Fruit fly (Drosophila melanogaster): Measurements from ENCODE around the gene CG32219.

The CG32219 gene

DNA sequence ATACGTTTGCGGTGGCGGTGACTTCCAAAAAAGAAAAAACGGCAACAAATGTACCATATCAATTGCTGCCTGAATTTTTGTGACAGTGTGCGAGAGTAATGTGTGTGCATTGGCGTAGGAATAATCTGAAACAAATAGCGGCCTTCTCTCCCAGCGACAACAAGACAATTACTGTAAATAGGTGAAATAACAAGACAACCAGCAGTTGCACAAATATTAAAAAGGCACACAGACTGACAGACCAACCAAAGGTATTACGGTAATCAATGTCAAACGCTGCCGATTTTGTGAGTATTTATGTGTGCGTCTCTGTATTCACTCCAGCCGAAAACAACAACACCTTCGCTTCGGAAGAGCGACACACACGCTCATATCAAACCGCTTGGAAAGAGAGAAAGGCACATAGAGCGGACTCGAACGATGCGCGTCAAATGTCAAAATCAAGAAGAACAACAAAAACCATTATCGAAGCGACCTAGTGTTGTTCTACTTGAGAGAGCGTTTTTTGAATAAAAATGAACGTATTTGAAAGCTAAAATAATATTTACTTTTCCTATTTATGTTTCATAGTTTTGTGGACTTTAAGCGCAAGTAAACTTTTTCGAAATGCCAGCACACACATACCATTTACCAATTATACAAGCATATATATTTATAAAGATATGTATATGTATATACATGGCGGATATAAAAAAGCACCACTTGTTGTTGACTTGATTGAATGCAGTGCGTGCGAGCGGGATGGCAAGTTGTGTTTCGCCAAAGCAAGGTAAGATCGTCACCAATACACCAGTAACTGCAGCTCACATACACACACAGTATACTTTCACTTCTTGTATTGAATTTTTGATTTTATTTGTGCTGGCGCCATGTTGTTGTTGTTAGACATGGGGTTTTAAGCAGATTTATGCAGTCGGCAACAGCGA is 43.9 kb downstream of the CG32219 start (continued):
- TF ChIP-seq CG8359 (GFP tag; optimal IDR thresholded peaks at IDR 0.05; ENCODE audit: borderline replicate concordance) (peak; percentile 40), ap (GFP tag; IDR thresholded peaks at IDR 0.05) (peak; percentile 27; the same call in 1 of the 2 replicates), Dip2 (GFP tag; IDR thresholded peaks at IDR 0.05) (no peak), jigr1 (GFP tag; IDR thresholded peaks at IDR 0.05) (no peak), Oli (tag; optimal IDR thresholded peaks at IDR 0.05) (peak; percentile 18), CG10979 (tag; optimal IDR thresholded peaks at IDR 0.05) (peak; percentile 22), CG12769 (tag; optimal IDR thresholded peaks at IDR 0.05) (peak; percentile 69), CG15269 (tag; optimal IDR thresholded peaks at IDR 0.05) (peak; percentile 52), CG13775 (GFP tag; optimal IDR thresholded peaks at IDR 0.05) (peak; percentile 37), CG12942 (GFP tag; optimal IDR thresholded peaks at IDR 0.05) (no peak), Hand (GFP tag; optimal IDR thresholded peaks at IDR 0.05) (no peak), dmrt11E (tag; optimal IDR thresholded peaks at IDR 0.05) (peak; percentile 52), ab (GFP tag; optimal IDR thresholded peaks at IDR 0.05) (no peak), CG2678 (tag; optimal IDR thresholded peaks at IDR 0.05) (peak; percentile 66), run (tag; optimal IDR thresholded peaks at IDR 0.05) (no peak), CG3995 (GFP tag; optimal IDR thresholded peaks at IDR 0.05) (no peak), CG7928 (GFP tag; optimal IDR thresholded peaks at IDR 0.05) (no peak), Sox102F (GFP tag; optimal IDR thresholded peaks at IDR 0.05) (peak; percentile 44), CG2712 (tag; optimal IDR thresholded peaks at IDR 0.05) (peak; percentile 41), shn (GFP tag; optimal IDR thresholded peaks at IDR 0.05) (peak; percentile 51), Ets97D (GFP tag; optimal IDR thresholded peaks at IDR 0.05) (no peak), mld (GFP tag; IDR thresholded peaks at IDR 0.05; ENCODE audit: partially characterized antibody) (no peak), CG13894 (tag; optimal IDR thresholded peaks at IDR 0.05) (peak; percentile 10), sug (tag; optimal IDR thresholded peaks at IDR 0.05) (peak; percentile 73), unc-4 (GFP tag; IDR thresholded peaks at IDR 0.05; ENCODE audit: partially characterized antibody) (no peak), ara (GFP tag; IDR thresholded peaks at IDR 0.05) (peak; percentile 48), CG11504 (tag; optimal IDR thresholded peaks at IDR 0.05) (peak; percentile 47), ken (GFP tag; IDR thresholded peaks at IDR 0.05) (peak; percentile 68; the same call in 2 of the 3 replicates), CG30403 (GFP tag; optimal IDR thresholded peaks at IDR 0.05) (peak; percentile 11), B-H2 (GFP tag; optimal IDR thresholded peaks at IDR 0.05) (no peak), CG13123 (GFP tag; optimal IDR thresholded peaks at IDR 0.05) (peak; percentile 76), CG14050 (GFP tag; IDR thresholded peaks at IDR 0.05) (0 out of 3 replicates have a peak, but pooled peaks have one; percentile 14), dpn (GFP tag; optimal IDR thresholded peaks at IDR 0.05) (peak; percentile 34 to 68), CG15073 (GFP tag; optimal IDR thresholded peaks at IDR 0.05) (no peak), sna (GFP tag; IDR thresholded peaks at IDR 0.05; ENCODE audit: partially characterized antibody) (no peak), CG2889 (GFP tag; IDR thresholded peaks at IDR 0.05) (no peak), CG1529 (GFP tag; optimal IDR thresholded peaks at IDR 0.05) (peak; percentile 78), tap (tag; optimal IDR thresholded peaks at IDR 0.05) (no peak), Lpt (GFP tag; optimal IDR thresholded peaks at IDR 0.05) (no peak), btn (GFP tag; optimal IDR thresholded peaks at IDR 0.05) (peak; percentile 72), CG7786 (GFP tag; optimal IDR thresholded peaks at IDR 0.05) (peak; percentile 12), Gug (GFP tag; IDR thresholded peaks at IDR 0.05) (no peak), CG1602 (GFP tag; optimal IDR thresholded peaks at IDR 0.05) (no peak), Trl (optimal IDR thresholded peaks at IDR 0.05) (peak; percentile 66 to 86), Trl (GFP tag; optimal IDR thresholded peaks at IDR 0.05) (peak; percentile 77), ranshi (GFP tag; IDR thresholded peaks at IDR 0.05) (peak; percentile 66; the same call in 1 of the 2 replicates), zfh2 (GFP tag; optimal IDR thresholded peaks at IDR 0.05) (no peak), chif (GFP tag; optimal IDR thresholded peaks at IDR 0.05) (peak; percentile 34 to 43), otp (GFP tag; IDR thresholded peaks at IDR 0.05) (peak; percentile 82)

Data from whole organism, embryonic.